Worm (Caenorhabditis elegans): ENCODE data around the gene rpl-3.

Gene rpl-3

DNA sequence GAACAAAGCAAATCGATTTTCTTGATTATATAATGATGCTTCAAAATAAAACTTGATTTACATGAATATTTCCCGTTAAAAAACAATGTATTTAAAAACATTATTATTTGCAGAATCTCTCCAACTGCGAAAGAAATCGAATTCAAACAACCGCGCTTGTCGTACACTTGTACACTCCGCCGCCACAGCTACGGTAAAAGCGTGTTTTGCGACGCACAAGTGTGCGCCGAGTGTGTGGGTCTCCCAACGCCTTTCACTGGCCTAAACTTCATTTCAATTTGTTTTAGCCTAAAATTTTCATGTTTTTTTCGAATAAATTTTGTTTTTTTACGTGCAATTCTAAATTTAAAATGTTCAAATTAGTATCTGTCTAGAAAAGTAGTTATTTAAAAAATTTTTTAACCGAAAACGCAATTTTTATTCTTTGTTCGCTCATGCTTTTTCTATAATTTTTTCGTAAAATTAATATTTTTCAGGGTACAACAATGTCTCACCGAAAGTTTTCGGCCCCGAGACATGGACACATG lies at the start of gene rpl-3:
Gene rpl-3, plus strand, starts transcription at position 477 of the 527 bp plus-strand sequence.
- TF ChIP-seq nhr-111 (GFP tag; optimal IDR thresholded peaks at IDR 0.05) (peak; percentile 100), php-3 (GFP tag; IDR thresholded peaks at IDR 0.05) (peak; percentile 100), mxl-3 (GFP tag; optimal IDR thresholded peaks at IDR 0.05) (peak; percentile 99), F26F4.8 (GFP tag; conservative IDR thresholded peaks at IDR 0.05) (peak; percentile 83), tag-97 (GFP tag; IDR thresholded peaks at IDR 0.05) (peak; percentile 99), Y5F2A.4 (GFP tag; optimal IDR thresholded peaks at IDR 0.05) (peak; percentile 98), dmd-9 (GFP tag; IDR thresholded peaks at IDR 0.05) (peak; percentile 99), pha-4 (GFP tag; IDR thresholded peaks at IDR 0.05) (peak; percentile 99), pha-4 (tag; optimal IDR thresholded peaks at IDR 0.05) (peak; percentile 87), F44E2.7 (GFP tag; IDR thresholded peaks at IDR 0.05) (peak; percentile 99), zag-1 (tag; optimal IDR thresholded peaks at IDR 0.05) (peak; percentile 96), nhr-237 (tag; optimal IDR thresholded peaks at IDR 0.05) (peak; percentile 96), ama-1 (optimal IDR thresholded peaks at IDR 0.05) (peak; percentile 88), daf-8 (GFP tag; IDR thresholded peaks at IDR 0.05) (peak; percentile 94), nhr-77 (tag; optimal IDR thresholded peaks at IDR 0.05) (peak; percentile 100), F10B5.3 (tag; optimal IDR thresholded peaks at IDR 0.05) (peak; percentile 96), nhr-76 (tag; optimal IDR thresholded peaks at IDR 0.05) (peak; percentile 92), nhr-11 (tag; optimal IDR thresholded peaks at IDR 0.05) (peak; percentile 100), nhr-41 (GFP tag; IDR thresholded peaks at IDR 0.05) (peak; percentile 100), egl-27 (tag; optimal IDR thresholded peaks at IDR 0.05) (no peak), aha-1 (tag) (peak; percentile 100), lim-7 (GFP tag; IDR thresholded peaks at IDR 0.05) (peak; percentile 99), mdl-1 (tag; optimal IDR thresholded peaks at IDR 0.05) (peak; percentile 82 to 98), ctbp-1 (GFP tag; IDR thresholded peaks at IDR 0.05) (peak; percentile 100), mep-1 (tag; optimal IDR thresholded peaks at IDR 0.05) (peak; percentile 100), lsy-2 (tag; optimal IDR thresholded peaks at IDR 0.05) (peak; percentile 100), lir-3 (tag; optimal IDR thresholded peaks at IDR 0.05) (peak; percentile 93), hmg-1.1 (GFP tag; IDR thresholded peaks at IDR 0.05) (peak; percentile 100), hif-1 (tag; optimal IDR thresholded peaks at IDR 0.05) (peak; percentile 96 to 99), D1046.2 (GFP tag; IDR thresholded peaks at IDR 0.05) (peak; percentile 99), nhr-28 (tag; optimal IDR thresholded peaks at IDR 0.05) (peak; percentile 100), hlh-30 (tag; optimal IDR thresholded peaks at IDR 0.05; ENCODE audit: insufficient read depth) (peak; percentile 99), madf-9 (GFP tag; conservative IDR thresholded peaks at IDR 0.05) (peak; percentile 100), nhr-102 (tag; optimal IDR thresholded peaks at IDR 0.05) (peak; percentile 100), sdz-12 (GFP tag; optimal IDR thresholded peaks at IDR 0.05) (peak; percentile 100), set-16 (GFP tag; IDR thresholded peaks at IDR 0.05) (peak; percentile 88), ZK337.2 (GFP tag; IDR thresholded peaks at IDR 0.05) (peak; percentile 96), lin-39 (tag; optimal IDR thresholded peaks at IDR 0.05) (peak; percentile 95), mdt-29 (GFP tag; IDR thresholded peaks at IDR 0.05) (peak; percentile 99), rbr-2 (tag; optimal IDR thresholded peaks at IDR 0.05) (peak; percentile 100), nhr-48 (tag; optimal IDR thresholded peaks at IDR 0.05) (peak; percentile 99), unc-39 (tag; optimal IDR thresholded peaks at IDR 0.05) (peak; percentile 60), skn-1 (tag; optimal IDR thresholded peaks at IDR 0.05) (peak; percentile 100), lin-13 (GFP tag; optimal IDR thresholded peaks at IDR 0.05) (peak; percentile 100), Y75B8A.6 (GFP tag; IDR thresholded peaks at IDR 0.05) (peak; percentile 100), pqm-1 (tag; optimal IDR thresholded peaks at IDR 0.05) (peak; percentile 100), ceh-82 (tag; optimal IDR thresholded peaks at IDR 0.05) (peak; percentile 94), attf-4 (tag; optimal IDR thresholded peaks at IDR 0.05) (peak; percentile 85), daf-16 (GFP tag; optimal IDR thresholded peaks at IDR 0.05) (peak; percentile 98 to 99), daf-16 (tag; optimal IDR thresholded peaks at IDR 0.05) (peak; percentile 98), lin-29 (GFP tag; IDR thresholded peaks at IDR 0.05) (peak; percentile 100), dve-1 (tag; optimal IDR thresholded peaks at IDR 0.05; ENCODE audit: insufficient read depth) (peak; percentile 100)
